Fruit fly (Drosophila melanogaster) whole organism, embryonic: ENCODE results near the gene nAChRalpha6.

Experiments
- Antp ChIP-seq: fragments of 200-800 bp; sonication (Bioruptor generic); optimal IDR thresholded peaks from 3 replicates; lab custom pipeline; 2016; ENCODE audit warnings: missing biosample characterization, missing genetic modification characterization
- Bgb ChIP-seq: fragments of 200-800 bp; sonication (Bioruptor generic); IDR thresholded peaks from 2 replicates; pipeline ENCODE4 v1.3.6; 2022; ENCODE audit warnings: missing biosample characterization, missing genetic modification characterization; ENCODE audit not compliant: partially characterized antibody
- CG10147 ChIP-seq: fragments of 200-800 bp; sonication (Bioruptor generic); optimal IDR thresholded peaks from 2 replicates; lab custom pipeline; 2019; ENCODE audit warnings: missing biosample characterization, mild to moderate bottlenecking, missing genetic modification characterization, moderate library complexity
- CG10462 ChIP-seq: fragments of 200-800 bp; sonication (Bioruptor generic); optimal IDR thresholded peaks from 2 replicates; lab custom pipeline; 2016; ENCODE audit warnings: missing biosample characterization, missing genetic modification characterization
- CG11398 ChIP-seq: fragments of 200-800 bp; sonication (Bioruptor generic); optimal IDR thresholded peaks from 2 replicates; lab custom pipeline; 2016; ENCODE audit warnings: missing biosample characterization, missing genetic modification characterization
- CG1233 ChIP-seq: fragments of 200-800 bp; sonication (Bioruptor generic); optimal IDR thresholded peaks from 4 replicates; lab custom pipeline; 2018; ENCODE audit warnings: missing biosample characterization, mild to moderate bottlenecking, missing genetic modification characterization
- CG13894 ChIP-seq: fragments of 200-800 bp; sonication (Bioruptor generic); optimal IDR thresholded peaks from 3 replicates; lab custom pipeline; 2018; ENCODE audit warnings: missing biosample characterization, mild to moderate bottlenecking, missing genetic modification characterization, moderate library complexity
- CG15514 ChIP-seq: fragments of 200-800 bp; sonication (Bioruptor generic); optimal IDR thresholded peaks from 3 replicates; lab custom pipeline; 2017; ENCODE audit warnings: missing biosample characterization, missing genetic modification characterization, mild to moderate bottlenecking, moderate library complexity, missing genetic modification reagents
- CG18619 ChIP-seq: fragments of 200-800 bp; sonication (Bioruptor generic); optimal IDR thresholded peaks from 3 replicates; lab custom pipeline; 2017; ENCODE audit warnings: missing biosample characterization, mild to moderate bottlenecking, missing genetic modification characterization
- CG2116 ChIP-seq: fragments of 200-800 bp; sonication (Bioruptor generic); optimal IDR thresholded peaks from 3 replicates; lab custom pipeline; 2018; ENCODE audit warnings: missing biosample characterization, mild to moderate bottlenecking, missing genetic modification characterization
- CG2120 ChIP-seq: fragments of 200-800 bp; sonication (Bioruptor generic); optimal IDR thresholded peaks from 3 replicates; lab custom pipeline; 2016; ENCODE audit warnings: missing biosample characterization, missing genetic modification characterization
- CG34224 ChIP-seq: fragments of 200-800 bp; sonication (Bioruptor generic); IDR thresholded peaks from 3 replicates; pipeline ENCODE4 v1.3.6; 2022; ENCODE audit warnings: missing biosample characterization, missing genetic modification characterization; ENCODE audit not compliant: partially characterized antibody
- CG6254 ChIP-seq: fragments of 200-800 bp; sonication (Bioruptor generic); optimal IDR thresholded peaks from 3 replicates; lab custom pipeline; 2017; ENCODE audit warnings: mild to moderate bottlenecking, missing biosample characterization, missing genetic modification reagents, missing genetic modification characterization
- CG6272 ChIP-seq: fragments of 200-800 bp; sonication (Bioruptor generic); IDR thresholded peaks from 2 replicates; pipeline ENCODE4 v1.3.6; 2022; ENCODE audit warnings: missing biosample characterization, missing genetic modification characterization
- CG7786 ChIP-seq: fragments of 200-800 bp; sonication (Bioruptor generic); optimal IDR thresholded peaks from 2 replicates; lab custom pipeline; 2016; ENCODE audit warnings: missing biosample characterization, missing genetic modification characterization
- CG8290 ChIP-seq, 3 experiments: fragments of 200-800 bp; sonication (Bioruptor generic); optimal IDR thresholded peaks; 2 replicates each; lab custom pipeline; 2016 to 2019; ENCODE audit warnings: missing biosample characterization in 3 of 3, missing genetic modification characterization in 3 of 3, mild to moderate bottlenecking in 2 of 3, moderate library complexity in 1 of 3
- CG8478 ChIP-seq: fragments of >200 bp; optimal IDR thresholded peaks from 2 replicates; lab custom pipeline; 2018
- CG8924 ChIP-seq: fragments of 200-800 bp; optimal IDR thresholded peaks from 3 replicates; lab custom pipeline; 2019; ENCODE audit warnings: missing biosample characterization, mild to moderate bottlenecking, missing genetic modification characterization, moderate library complexity
- CG9437 ChIP-seq: fragments of 200-800 bp; sonication (Bioruptor generic); optimal IDR thresholded peaks from 2 replicates; lab custom pipeline; 2018; ENCODE audit warnings: missing biosample characterization, mild to moderate bottlenecking, missing genetic modification characterization
- CoRest ChIP-seq: fragments of 200-800 bp; sonication (Bioruptor generic); optimal IDR thresholded peaks from 3 replicates; lab custom pipeline; 2018; ENCODE audit warnings: missing biosample characterization, mild to moderate bottlenecking, missing genetic modification characterization, moderate library complexity
- D ChIP-seq, 2 experiments: fragments of 200-800 bp in 1 of 2; fragments of >200 bp in 1 of 2; sonication (Bioruptor generic) in 1 of 2; optimal IDR thresholded peaks; 2 replicates in 1 of 2; 3 replicates in 1 of 2; lab custom pipeline; 2017; ENCODE audit warnings: mild to moderate bottlenecking in 1 of 2, missing biosample characterization in 1 of 2, missing genetic modification characterization in 1 of 2, missing genetic modification reagents in 1 of 2
- Dad ChIP-seq: fragments of 200-800 bp; sonication (Bioruptor generic); optimal IDR thresholded peaks from 3 replicates; lab custom pipeline; 2016; ENCODE audit warnings: missing biosample characterization, missing genetic modification characterization
- Doc3 ChIP-seq: fragments of 200-800 bp; sonication (Bioruptor generic); IDR thresholded peaks from 3 replicates; pipeline ENCODE4 v1.3.6; 2022; ENCODE audit warnings: missing biosample characterization, missing genetic modification characterization; ENCODE audit not compliant: partially characterized antibody
- Fer2 ChIP-seq: fragments of 200-800 bp; sonication (Bioruptor generic); optimal IDR thresholded peaks from 2 replicates; lab custom pipeline; 2018; ENCODE audit warnings: missing biosample characterization, mild to moderate bottlenecking, missing genetic modification characterization, moderate library complexity
- HHEX ChIP-seq: fragments of 200-800 bp; sonication (Bioruptor generic); optimal IDR thresholded peaks from 3 replicates; lab custom pipeline; 2017; ENCODE audit warnings: missing biosample characterization, mild to moderate bottlenecking, missing genetic modification characterization, missing genetic modification reagents
- Jarid2 ChIP-seq: fragments of 200-800 bp; sonication (Bioruptor generic); optimal IDR thresholded peaks from 3 replicates; lab custom pipeline; 2017; ENCODE audit warnings: mild to moderate bottlenecking, missing biosample characterization, missing genetic modification reagents, missing genetic modification characterization
- Lhr ChIP-seq: fragments of 200-800 bp; sonication (Bioruptor generic); optimal IDR thresholded peaks from 3 replicates; lab custom pipeline; 2017; ENCODE audit warnings: mild to moderate bottlenecking, missing biosample characterization, missing genetic modification reagents, missing genetic modification characterization
- Meics ChIP-seq: fragments of 200-800 bp; sonication (Bioruptor generic); optimal IDR thresholded peaks from 2 replicates; lab custom pipeline; 2017; ENCODE audit warnings: missing biosample characterization, mild to moderate bottlenecking, missing genetic modification characterization
- NC2β ChIP-seq: fragments of 200-800 bp; sonication (Bioruptor generic); optimal IDR thresholded peaks from 2 replicates; lab custom pipeline; 2016; ENCODE audit warnings: missing biosample characterization, missing genetic modification characterization
- Trl ChIP-seq, 3 experiments: fragments of >200 bp in 2 of 3; fragments of 200-800 bp in 1 of 3; sonication (Bioruptor generic) in 1 of 3; optimal IDR thresholded peaks; 2 replicates in 1 of 3; 3 replicates in 2 of 3; lab custom pipeline; 2016 to 2017; ENCODE audit warnings: missing biosample characterization in 1 of 3, missing genetic modification characterization in 1 of 3
- Xrp1 ChIP-seq: fragments of 200-800 bp; sonication (Bioruptor generic); IDR thresholded peaks from 2 replicates; pipeline ENCODE4 v1.3.6; 2022; ENCODE audit warnings: missing biosample characterization, missing genetic modification characterization
- br ChIP-seq: fragments of >200 bp; optimal IDR thresholded peaks from 2 replicates; lab custom pipeline; 2017
- cas ChIP-seq: fragments of 200-800 bp; sonication (Bioruptor generic); IDR thresholded peaks from 2 replicates; pipeline ENCODE4 v1.3.6; 2022; ENCODE audit warnings: missing biosample characterization, missing genetic modification characterization
- chif ChIP-seq, 2 experiments: fragments of 200-800 bp; sonication (Bioruptor generic); optimal IDR thresholded peaks; 3 replicates each; lab custom pipeline; 2016; ENCODE audit warnings: missing biosample characterization in 2 of 2, missing genetic modification characterization in 2 of 2
- crp ChIP-seq, 2 experiments: fragments of 200-800 bp; sonication (Bioruptor generic); optimal IDR thresholded peaks; 2 replicates in 1 of 2; 3 replicates in 1 of 2; lab custom pipeline; 2017; ENCODE audit warnings: missing biosample characterization in 2 of 2, missing genetic modification characterization in 2 of 2, mild to moderate bottlenecking in 1 of 2, moderate library complexity in 1 of 2
- cwo ChIP-seq: fragments of 200-800 bp; sonication (Bioruptor generic); optimal IDR thresholded peaks from 3 replicates; lab custom pipeline; 2017; ENCODE audit warnings: missing biosample characterization, missing genetic modification characterization, mild to moderate bottlenecking, moderate library complexity, missing genetic modification reagents
- dysf ChIP-seq: fragments of 200-800 bp; sonication (Bioruptor generic); IDR thresholded peaks from 3 replicates; pipeline ENCODE4 v1.3.6; 2022; ENCODE audit warnings: missing biosample characterization, missing genetic modification characterization
- esg ChIP-seq: fragments of 200-800 bp; sonication (Bioruptor generic); conservative IDR thresholded peaks from 2 replicates; pipeline ENCODE4 v1.3.6; 2022; ENCODE audit warnings: missing biosample characterization, missing genetic modification characterization
- ewg ChIP-seq: fragments of 200-800 bp; sonication (Bioruptor generic); optimal IDR thresholded peaks from 3 replicates; lab custom pipeline; 2017; ENCODE audit warnings: mild to moderate bottlenecking, missing biosample characterization, missing genetic modification reagents, missing genetic modification characterization
- fd96Cb ChIP-seq: fragments of 200-800 bp; sonication (Bioruptor generic); optimal IDR thresholded peaks from 2 replicates; lab custom pipeline; 2018; ENCODE audit warnings: missing biosample characterization, mild to moderate bottlenecking, missing genetic modification characterization, moderate library complexity
- ftz-f1 ChIP-seq: fragments of 200-800 bp; sonication (Bioruptor generic); optimal IDR thresholded peaks from 2 replicates; lab custom pipeline; 2016; ENCODE audit warnings: missing biosample characterization, missing genetic modification characterization
- insv ChIP-seq, 2 experiments: fragments of 200-800 bp; sonication (Bioruptor generic); optimal IDR thresholded peaks; 3 replicates each; lab custom pipeline; 2016 to 2018; ENCODE audit warnings: missing biosample characterization in 2 of 2, missing genetic modification characterization in 2 of 2
- knrl ChIP-seq: fragments of 200-800 bp; sonication (Bioruptor generic); IDR thresholded peaks from 3 replicates; pipeline ENCODE4 v1.3.6; 2022; ENCODE audit warnings: missing biosample characterization, missing genetic modification characterization; ENCODE audit not compliant: partially characterized antibody
- lilli ChIP-seq: fragments of 200-800 bp; sonication (Bioruptor generic); optimal IDR thresholded peaks from 3 replicates; lab custom pipeline; 2016; ENCODE audit warnings: missing biosample characterization, missing genetic modification characterization
- trem ChIP-seq: fragments of 200-800 bp; optimal IDR thresholded peaks from 3 replicates; lab custom pipeline; 2019; ENCODE audit warnings: missing biosample characterization, mild to moderate bottlenecking, missing genetic modification characterization, moderate library complexity
- unc-4 ChIP-seq: fragments of 200-800 bp; sonication (Bioruptor generic); IDR thresholded peaks from 2 replicates; pipeline ENCODE4 v1.3.6; 2022; ENCODE audit warnings: missing biosample characterization, missing genetic modification characterization; ENCODE audit not compliant: partially characterized antibody
- zen2 ChIP-seq: fragments of 200-800 bp; sonication (Bioruptor generic); IDR thresholded peaks from 3 replicates; pipeline ENCODE4 v1.3.6; 2022; ENCODE audit warnings: missing biosample characterization, missing genetic modification characterization; ENCODE audit not compliant: partially characterized antibody
- zf30C ChIP-seq: fragments of 200-800 bp; sonication (Bioruptor generic); optimal IDR thresholded peaks from 3 replicates; lab custom pipeline; 2018; ENCODE audit warnings: missing biosample characterization, mild to moderate bottlenecking, missing genetic modification characterization

nAChRalpha6 gene

DNA sequence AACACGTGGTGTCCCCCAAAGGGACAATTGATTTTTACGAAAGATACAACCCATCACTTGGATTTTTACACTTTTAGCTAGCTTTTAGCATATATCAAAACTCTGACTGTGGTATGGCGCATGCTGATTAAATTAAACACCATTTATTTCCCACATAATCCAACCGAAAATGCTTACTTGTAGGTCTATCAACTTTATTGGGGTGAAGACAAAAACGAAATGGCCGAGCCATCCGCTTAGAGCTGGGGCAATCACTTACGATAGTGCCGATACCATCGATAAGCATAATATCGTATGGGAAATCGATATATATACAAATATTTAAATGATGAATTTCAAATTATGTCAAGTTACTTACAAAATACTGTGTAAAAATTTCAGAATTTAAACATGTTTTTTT, 11.2 kb upstream of the nAChRalpha6 start, which contains the start of gene RpS2 (continued):
- TF ChIP-seq lilli (GFP tag; lab: Kevin White, UChicago): peak; percentile 54
- TF ChIP-seq unc-4 (GFP tag; lab: Robert Waterston, UW): peak; percentile 99
- TF ChIP-seq cas: peak; percentile 51; the same call in 1 of the 2 replicates
- no peak for TF ChIP-seq br
- peak; percentile 29 for TF ChIP-seq CG8924 (tag; lab: Kevin White, UChicago)
- TF ChIP-seq NC2β (GFP tag; lab: Kevin White, UChicago): peak; percentile 83
- no peak for TF ChIP-seq CG8478 (lab: Kevin White, UChicago)
- TF ChIP-seq D (optimal IDR thresholded peaks at IDR 0.05; lab: Kevin White, UChicago): no peak
- peak; percentile 16 for TF ChIP-seq D (GFP tag; optimal IDR thresholded peaks at IDR 0.05; lab: Kevin White, UChicago)
- TF ChIP-seq CG18619: peak; percentile 47
- peak; percentile 5 for TF ChIP-seq CG10147 (GFP tag; lab: Kevin White, UChicago)
- peak; percentile 99 for TF ChIP-seq Doc3 (GFP tag; lab: Robert Waterston, UW)
- no peak for TF ChIP-seq zf30C (GFP tag; lab: Kevin White, UChicago)
- peak; percentile 71 for TF ChIP-seq CG15514 (GFP tag; lab: Kevin White, UChicago)
- no peak for TF ChIP-seq esg
- TF ChIP-seq Jarid2 (GFP tag; lab: Kevin White, UChicago): peak; percentile 13
- no peak for TF ChIP-seq CG7786
- TF ChIP-seq CG8290 (GFP tag; optimal IDR thresholded peaks at IDR 0.05; lab: Kevin White, UChicago): peak; percentile 51
- peak in 1 of 2 experiments; percentile 88 for TF ChIP-seq CG8290 (tag; optimal IDR thresholded peaks at IDR 0.05; lab: Kevin White, UChicago)
- no peak for TF ChIP-seq trem (tag; lab: Kevin White, UChicago)
- no peak for TF ChIP-seq Trl (optimal IDR thresholded peaks at IDR 0.05; lab: Kevin White, UChicago)
- peak; percentile 11 for TF ChIP-seq Trl (GFP tag; optimal IDR thresholded peaks at IDR 0.05; lab: Kevin White, UChicago)
- TF ChIP-seq zen2 (GFP tag; lab: Robert Waterston, UW): peak; percentile 99
- TF ChIP-seq CG13894 (tag; lab: Kevin White, UChicago): peak; percentile 69
- TF ChIP-seq Xrp1 (GFP tag; lab: Robert Waterston, UW): no peak
- no peak for TF ChIP-seq ewg (GFP tag; lab: Kevin White, UChicago)
- TF ChIP-seq CG9437 (GFP tag; lab: Kevin White, UChicago): peak; percentile 39
- no peak for TF ChIP-seq CG6254 (GFP tag; lab: Kevin White, UChicago)
- TF ChIP-seq Fer2 (tag; lab: Kevin White, UChicago): no peak
- TF ChIP-seq Antp (GFP tag; lab: Kevin White, UChicago): no peak
- no peak for TF ChIP-seq CG1233 (GFP tag; lab: Kevin White, UChicago)
- TF ChIP-seq HHEX (GFP tag; lab: Kevin White, UChicago): peak; percentile 35
- peak; percentile 38 for TF ChIP-seq CG2120 (GFP tag; lab: Kevin White, UChicago)
- peak; percentile 94 for TF ChIP-seq CG2116
- peak; percentile 99 for TF ChIP-seq CG34224 (GFP tag; lab: Robert Waterston, UW)
- peak in 1 of 2 experiments; percentile 32 for TF ChIP-seq insv (GFP tag; optimal IDR thresholded peaks at IDR 0.05; lab: Kevin White, UChicago)
- TF ChIP-seq chif (GFP tag; optimal IDR thresholded peaks at IDR 0.05; lab: Kevin White, UChicago): peak in 1 of 2 experiments; percentile 24
- peak; percentile 12 for TF ChIP-seq ftz-f1 (GFP tag; lab: Kevin White, UChicago)
- peak; percentile 30 for TF ChIP-seq CoRest (tag; lab: Kevin White, UChicago)
- TF ChIP-seq cwo (GFP tag; lab: Kevin White, UChicago): no peak
- TF ChIP-seq Bgb (GFP tag; lab: Robert Waterston, UW): peak; percentile 100
- no peak for TF ChIP-seq dysf (GFP tag; lab: Robert Waterston, UW)
- TF ChIP-seq CG11398 (GFP tag; lab: Kevin White, UChicago): peak; percentile 21
- TF ChIP-seq crp (GFP tag; optimal IDR thresholded peaks at IDR 0.05; lab: Kevin White, UChicago): peak in 1 of 2 experiments; percentile 61
- peak; percentile 99 for TF ChIP-seq knrl
- TF ChIP-seq Dad (GFP tag; lab: Kevin White, UChicago): peak; percentile 5
- no peak for TF ChIP-seq fd96Cb (tag; lab: Kevin White, UChicago)
- peak; percentile 43 for TF ChIP-seq CG6272 (GFP tag; lab: Robert Waterston, UW)
- no peak for TF ChIP-seq CG10462 (GFP tag; lab: Kevin White, UChicago)
- TF ChIP-seq Lhr: peak; percentile 51
- peak; percentile 41 for TF ChIP-seq Meics (GFP tag; lab: Kevin White, UChicago)
